Worm (Caenorhabditis elegans) whole organism, L3 larva: ENCODE measurements around the gene T14F9.2.
A peak's percentile ranks its signal among the peaks of the same experiment; 100 is the strongest.

Experiments
- R02D3.7 ChIP-seq: fragments of 150-350 bp; optimal IDR thresholded peaks from 2 replicates; lab custom pipeline; 2014; ENCODE audit warnings: missing biosample characterization, missing genetic modification characterization
- ama-1 ChIP-seq: fragments of 150-350 bp; optimal IDR thresholded peaks from 2 replicates; lab custom pipeline; 2018
- ceh-28 ChIP-seq: fragments of 150-350 bp; optimal IDR thresholded peaks from 2 replicates; lab custom pipeline; 2014; ENCODE audit warnings: missing biosample characterization, missing genetic modification reagents, missing genetic modification characterization
- ceh-82 ChIP-seq: fragments of 150-350 bp; optimal IDR thresholded peaks from 2 replicates; lab custom pipeline; 2014; ENCODE audit warnings: missing biosample characterization, missing genetic modification characterization
- elt-2 ChIP-seq: sonication (generic microtip); optimal IDR thresholded peaks from 2 replicates; lab custom pipeline; 2016; ENCODE audit warnings: missing genetic modification reagents, mild to moderate bottlenecking, missing genetic modification characterization, missing compliant biosample characterization
- elt-3 ChIP-seq, 3 experiments: fragments of 150-350 bp in 1 of 3; sonication (generic microtip) in 2 of 3; optimal IDR thresholded peaks; 2 replicates in 2 of 3; 4 replicates in 1 of 3; lab custom pipeline; 2014 to 2017; ENCODE audit warnings: missing biosample characterization in 3 of 3, missing genetic modification characterization in 3 of 3
- fkh-10 ChIP-seq: sonication (generic microtip); optimal IDR thresholded peaks from 2 replicates; lab custom pipeline; 2017; ENCODE audit warnings: missing biosample characterization, missing genetic modification reagents, missing genetic modification characterization
- jun-1 ChIP-seq: fragments of 150-350 bp; optimal IDR thresholded peaks from 2 replicates; lab custom pipeline; 2014; ENCODE audit warnings: missing biosample characterization, missing genetic modification reagents, missing genetic modification characterization
- lin-15B ChIP-seq: fragments of 150-350 bp; optimal IDR thresholded peaks from 2 replicates; lab custom pipeline; 2014; ENCODE audit warnings: missing biosample characterization, missing genetic modification characterization
- nhr-11 ChIP-seq: fragments of 150-350 bp; optimal IDR thresholded peaks from 2 replicates; lab custom pipeline; 2014; ENCODE audit warnings: missing biosample characterization, missing genetic modification characterization
- nhr-237 ChIP-seq: fragments of 150-350 bp; optimal IDR thresholded peaks from 2 replicates; lab custom pipeline; 2014; ENCODE audit warnings: missing biosample characterization, missing genetic modification characterization
- zag-1 ChIP-seq: fragments of 150-350 bp; optimal IDR thresholded peaks from 2 replicates; lab custom pipeline; 2014; ENCODE audit warnings: missing biosample characterization, missing genetic modification characterization

ce11 chrX:2242568-2243185 lies 8.6 kb downstream of the T14F9.2 start, which contains the start of gene rpl-11.2:
- TF ChIP-seq fkh-10 (peak; percentile 96), ceh-82 (peak; percentile 78), jun-1 (tag; lab: Kevin White, UChicago) (peak; percentile 88), elt-3 (tag; optimal IDR thresholded peaks at IDR 0.05; lab: Kevin White, UChicago) (peak in 1 of 3 experiments; percentile 73), zag-1 (tag; lab: Kevin White, UChicago) (peak; percentile 70), ceh-28 (tag; lab: Kevin White, UChicago) (peak; percentile 93), elt-2 (tag; lab: Kevin White, UChicago) (peak; percentile 86), R02D3.7 (tag; lab: Kevin White, UChicago) (peak; percentile 87), lin-15B (tag; lab: Kevin White, UChicago) (peak; percentile 97), nhr-11 (tag; lab: Kevin White, UChicago) (peak; percentile 93), ama-1 (lab: Kevin White, UChicago) (peak; percentile 87), nhr-237 (tag; lab: Kevin White, UChicago) (no peak)
